Worm (Caenorhabditis elegans) whole organism, L4/young adult: ENCODE data around the gene fbxa-80.

ENCODE experiments used
- W03F9.2 ChIP-seq: fragments of 150-350 bp; optimal IDR thresholded peaks from 2 replicates; lab custom pipeline; 2014; ENCODE audit warnings: missing biosample characterization, missing genetic modification characterization
- dao-5 ChIP-seq: sonication (generic microtip); optimal IDR thresholded peaks from 2 replicates; lab custom pipeline; 2016; ENCODE audit warnings: missing genotype, missing genetic modification characterization, moderate library complexity, missing compliant biosample characterization
- him-1 ChIP-seq: sonication (generic microtip); optimal IDR thresholded peaks from 2 replicates; lab custom pipeline; 2016; ENCODE audit warnings: missing genotype, missing genetic modification reagents, missing genetic modification characterization, missing compliant biosample characterization

fbxa-80 gene

DNA sequence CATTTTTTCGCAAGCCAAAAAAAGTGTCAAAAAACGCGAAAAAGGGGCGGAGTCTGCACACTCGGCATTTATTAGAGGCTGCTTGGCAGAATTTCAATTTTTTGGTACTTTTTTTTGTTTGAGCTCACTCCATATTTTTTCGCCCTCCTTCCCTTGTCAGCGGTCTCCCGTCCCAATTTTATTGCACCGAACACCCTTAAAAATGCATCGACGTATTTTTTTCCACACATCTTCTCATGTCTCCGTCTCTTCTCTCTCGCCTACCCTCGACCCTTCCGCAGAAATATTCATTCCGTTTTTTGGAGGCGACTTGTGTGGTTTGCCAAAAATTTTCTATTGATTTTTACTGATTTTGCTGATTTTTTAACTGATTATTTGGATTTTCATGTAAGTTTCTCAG lies 11.5 kb upstream of the fbxa-80 start, which contains the start of gene Y82E9BL.18:
Y82E9BL.18 (plus strand) TSS at position 301 of the 400 bp plus-strand sequence.
- TF ChIP-seq W03F9.2 (tag; lab: Kevin White, UChicago) (no peak), dao-5 (tag; lab: Kevin White, UChicago) (no peak), him-1 (tag; lab: Kevin White, UChicago) (no peak)

DNA sequence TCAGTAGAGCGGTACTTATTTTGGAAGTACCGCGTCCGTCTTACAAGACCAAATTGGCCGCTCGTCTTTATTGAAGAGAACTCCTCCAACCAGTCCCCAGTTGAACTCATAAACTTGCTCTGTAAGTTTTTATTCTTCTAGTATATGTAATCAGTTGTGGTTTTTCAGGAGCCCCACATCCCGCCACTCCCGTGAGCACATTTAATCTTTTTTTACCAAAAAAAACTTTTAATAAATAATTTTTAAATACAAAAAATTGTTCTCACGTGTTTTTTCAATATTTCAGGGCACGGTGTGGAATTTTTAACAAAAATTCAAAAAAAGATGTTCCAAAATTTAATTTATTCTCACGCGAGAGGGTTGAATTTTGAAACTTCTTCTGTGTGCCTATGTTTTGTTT lies 9.5 kb upstream of the fbxa-80 start, which contains the start of gene fbxa-14:
fbxa-14 (minus strand) TSS at position 101 of the 400 bp plus-strand sequence.
- TF ChIP-seq dao-5 (tag; lab: Kevin White, UChicago): no peak
- no peak for TF ChIP-seq W03F9.2 (tag; lab: Kevin White, UChicago)
- no peak for TF ChIP-seq him-1 (tag; lab: Kevin White, UChicago)

DNA sequence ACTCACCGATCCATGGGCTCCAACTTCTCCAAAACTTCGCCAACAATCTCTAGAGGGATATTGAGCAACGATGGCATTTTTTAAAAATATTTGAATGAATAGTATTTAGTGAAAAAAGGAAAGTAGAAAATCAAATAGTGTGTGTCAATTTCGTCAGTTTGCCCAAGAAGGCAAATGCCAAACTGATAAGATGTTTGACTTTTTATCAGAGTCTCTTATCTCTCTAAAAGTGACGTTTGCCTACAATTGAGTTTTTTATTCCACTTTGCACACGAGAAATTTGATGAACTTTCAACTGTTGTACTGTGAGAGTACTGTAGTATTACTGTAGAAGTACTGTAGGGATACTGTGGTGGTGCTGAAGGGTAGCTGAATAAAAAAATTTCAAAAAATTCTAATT lies 8.5 kb upstream of the fbxa-80 start:
- no peak for TF ChIP-seq dao-5 (tag; lab: Kevin White, UChicago)
- no peak for TF ChIP-seq him-1 (tag; lab: Kevin White, UChicago)
- no peak for TF ChIP-seq W03F9.2 (tag; lab: Kevin White, UChicago)

DNA sequence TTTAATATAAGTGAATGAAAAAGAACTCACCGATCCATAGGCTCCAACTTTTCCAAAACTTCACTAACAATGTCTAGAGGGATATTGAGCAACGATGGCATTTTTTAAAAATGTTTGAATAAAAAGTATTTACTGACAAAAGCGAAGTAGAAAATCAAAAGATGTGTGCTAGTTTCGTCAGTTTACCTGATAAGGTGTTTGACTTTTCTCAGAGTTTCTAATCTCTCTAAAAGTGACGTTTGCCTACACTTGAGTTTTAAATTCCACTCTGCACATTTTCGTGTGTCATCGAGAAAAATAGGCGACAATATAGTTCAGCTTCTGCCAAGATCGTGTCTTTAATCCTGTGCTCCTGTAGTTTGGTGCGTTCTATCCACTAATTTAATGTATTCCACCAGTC lies 6.6 kb upstream of the fbxa-80 start, which contains the start of gene fbxa-15:
fbxa-15 (minus strand) TSS at position 101 of the 400 bp plus-strand sequence.
- TF ChIP-seq W03F9.2 (tag; lab: Kevin White, UChicago): no peak
- TF ChIP-seq dao-5 (tag; lab: Kevin White, UChicago): no peak

DNA sequence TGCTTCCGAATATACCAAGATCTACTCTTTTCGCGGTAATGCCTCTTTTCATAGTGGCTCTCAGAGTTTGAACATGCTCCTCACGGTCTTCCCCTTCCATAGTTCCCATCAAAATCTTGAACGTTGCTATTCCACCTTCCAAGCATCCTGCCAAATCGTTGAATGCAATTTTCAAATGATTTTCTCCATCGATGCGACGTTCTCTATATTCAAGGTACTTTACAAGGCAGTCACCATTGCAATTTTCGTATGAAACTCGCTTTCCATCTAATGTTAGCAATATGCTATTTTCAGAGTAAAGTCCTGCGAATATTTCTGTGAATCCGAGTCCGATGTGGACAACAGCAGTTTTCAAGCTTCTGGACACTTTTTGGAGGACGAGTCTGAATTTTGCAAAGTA lies 727 bp downstream of the fbxa-80 start:
- TF ChIP-seq him-1 (tag; lab: Kevin White, UChicago): no peak
- TF ChIP-seq W03F9.2 (tag; lab: Kevin White, UChicago): no peak
- no peak for TF ChIP-seq dao-5 (tag; lab: Kevin White, UChicago)

DNA sequence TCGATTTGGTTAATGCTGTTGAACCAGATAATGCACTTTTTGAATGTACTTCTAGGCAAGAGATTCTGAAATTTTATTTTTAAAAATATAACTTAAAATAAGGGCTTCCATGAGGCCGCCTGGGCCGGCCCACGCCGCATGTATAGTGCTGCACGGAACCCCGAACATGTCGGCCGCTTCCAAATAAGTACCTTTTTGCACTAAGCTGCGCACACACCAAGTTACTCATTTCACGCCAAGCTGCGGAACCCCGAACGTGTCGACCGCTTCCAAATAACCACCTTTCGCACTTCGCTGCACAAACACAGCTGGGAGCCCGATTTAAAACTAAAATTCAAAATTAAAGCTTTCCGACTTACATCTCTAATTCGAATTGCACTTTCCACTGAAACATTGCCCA lies 3.6 kb downstream of the fbxa-80 start:
- TF ChIP-seq him-1 (tag; lab: Kevin White, UChicago): no peak
- no peak for TF ChIP-seq W03F9.2 (tag; lab: Kevin White, UChicago)
- TF ChIP-seq dao-5 (tag; lab: Kevin White, UChicago): no peak

DNA sequence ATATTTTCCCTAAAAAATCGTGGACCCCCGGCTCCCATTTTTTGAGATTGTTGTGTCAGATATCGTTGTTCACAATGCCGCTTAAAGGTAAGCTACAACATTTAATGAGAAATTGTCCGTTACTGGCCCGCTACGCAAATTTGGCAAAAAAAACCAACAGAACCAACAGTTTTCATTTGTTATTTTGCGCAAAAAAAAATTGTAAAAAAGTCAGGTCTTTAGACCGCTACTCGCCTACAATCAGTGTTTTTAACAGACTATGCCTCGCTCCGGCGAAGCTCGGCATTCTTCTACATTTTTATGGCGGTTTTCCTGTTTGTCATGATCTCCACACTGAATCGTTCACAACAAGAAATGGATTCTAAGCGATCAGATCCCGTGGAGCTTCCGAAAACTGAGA lies 6.1 kb downstream of the fbxa-80 start, which contains the start of gene Y82E9BL.12:
Y82E9BL.12 (plus strand) TSS at position 301 of the 400 bp plus-strand sequence.
- no peak for TF ChIP-seq dao-5 (tag; lab: Kevin White, UChicago)

DNA sequence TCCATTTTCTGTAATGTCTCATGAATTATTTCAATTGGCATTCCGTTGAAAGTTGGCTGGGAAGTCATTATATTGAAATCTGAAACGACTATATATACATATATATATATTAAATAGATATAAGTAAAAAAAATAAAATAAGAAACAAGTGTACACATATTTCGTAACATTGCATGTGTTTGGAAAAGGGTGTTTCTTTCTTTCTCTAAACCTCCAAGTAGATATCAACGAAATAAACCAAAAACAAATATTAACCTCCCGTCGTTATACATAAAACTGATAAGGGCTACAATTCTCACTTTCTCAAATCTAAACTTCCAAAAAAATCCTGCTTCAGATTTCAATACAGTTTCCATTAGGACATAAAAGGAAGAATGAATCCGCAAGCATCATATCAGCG lies 6.8 kb downstream of the fbxa-80 start, which contains the start of gene fbxa-79:
fbxa-79 (minus strand) TSS at position 86 of the 400 bp plus-strand sequence.
- TF ChIP-seq dao-5 (tag; lab: Kevin White, UChicago) (no peak), W03F9.2 (tag; lab: Kevin White, UChicago) (no peak), him-1 (tag; lab: Kevin White, UChicago) (no peak)

DNA sequence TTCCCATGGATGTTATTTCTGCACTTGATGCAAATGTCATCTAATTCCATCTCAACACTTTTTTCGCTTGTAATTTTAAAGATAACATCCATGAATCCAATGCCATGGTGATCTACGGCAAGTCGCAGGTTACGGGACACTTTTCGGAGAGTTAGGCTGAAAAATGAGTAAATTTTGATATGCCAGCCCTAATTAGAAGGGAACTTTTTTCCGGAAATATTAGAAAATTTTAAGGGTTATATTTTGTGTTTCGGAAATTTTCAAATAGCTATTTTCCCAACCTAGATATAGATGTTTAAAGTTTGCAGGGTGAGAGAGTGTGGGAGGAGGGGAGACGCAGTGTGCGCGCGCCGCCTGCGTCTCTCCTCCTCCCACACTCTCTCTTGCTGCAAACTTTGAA lies 7.7 kb downstream of the fbxa-80 start:
- no peak for TF ChIP-seq him-1 (tag; lab: Kevin White, UChicago)
- TF ChIP-seq W03F9.2 (tag; lab: Kevin White, UChicago): no peak
- no peak for TF ChIP-seq dao-5 (tag; lab: Kevin White, UChicago)

DNA sequence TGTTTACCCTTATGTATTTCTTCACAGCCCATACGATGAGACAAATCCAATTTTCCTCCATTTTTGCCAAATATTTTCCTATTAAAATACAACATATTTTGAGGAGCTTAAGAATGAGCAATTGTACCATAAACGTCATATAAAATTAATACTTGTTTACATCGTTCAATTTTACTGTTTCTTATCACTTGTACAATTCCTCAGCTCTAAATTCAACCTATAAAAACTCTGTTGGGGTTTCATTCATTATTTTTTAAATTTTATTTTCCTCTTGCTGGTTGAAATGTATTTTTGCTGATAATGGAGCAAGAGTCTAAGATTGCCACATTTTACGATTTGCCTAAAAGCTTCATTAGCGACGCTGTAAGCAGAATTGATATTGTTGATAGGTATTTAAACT lies 11.6 kb downstream of the fbxa-80 start, which contains the start of gene fbxa-75:
fbxa-75 (plus strand) TSS at position 301 of the 400 bp plus-strand sequence.
- TF ChIP-seq dao-5 (tag; lab: Kevin White, UChicago) (no peak), him-1 (tag; lab: Kevin White, UChicago) (no peak), W03F9.2 (tag; lab: Kevin White, UChicago) (no peak)

DNA sequence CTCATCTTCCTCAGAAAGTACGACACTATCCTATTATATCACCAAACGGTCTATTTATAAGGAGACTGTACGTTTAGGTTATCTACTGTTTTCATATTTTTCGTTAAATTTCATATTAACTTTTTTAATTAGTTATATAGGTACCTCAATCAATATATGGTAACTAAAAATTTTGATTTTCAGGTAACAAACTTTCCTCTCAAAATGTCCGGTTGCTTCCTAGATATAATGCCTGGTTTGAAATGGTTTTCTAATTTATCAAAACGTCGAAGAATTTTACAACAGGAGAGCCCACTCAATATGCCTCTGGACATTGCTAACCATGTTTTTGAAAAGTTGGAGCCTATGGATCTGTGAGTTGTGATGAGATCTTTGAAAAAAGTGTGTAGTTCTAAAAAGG lies 17.4 kb downstream of the fbxa-80 start, which contains the start of gene fbxa-28:
fbxa-28 (plus strand) TSS at position 301 of the 400 bp plus-strand sequence.
- TF ChIP-seq him-1 (tag; lab: Kevin White, UChicago) (no peak), dao-5 (tag; lab: Kevin White, UChicago) (no peak), W03F9.2 (tag; lab: Kevin White, UChicago) (no peak)

DNA sequence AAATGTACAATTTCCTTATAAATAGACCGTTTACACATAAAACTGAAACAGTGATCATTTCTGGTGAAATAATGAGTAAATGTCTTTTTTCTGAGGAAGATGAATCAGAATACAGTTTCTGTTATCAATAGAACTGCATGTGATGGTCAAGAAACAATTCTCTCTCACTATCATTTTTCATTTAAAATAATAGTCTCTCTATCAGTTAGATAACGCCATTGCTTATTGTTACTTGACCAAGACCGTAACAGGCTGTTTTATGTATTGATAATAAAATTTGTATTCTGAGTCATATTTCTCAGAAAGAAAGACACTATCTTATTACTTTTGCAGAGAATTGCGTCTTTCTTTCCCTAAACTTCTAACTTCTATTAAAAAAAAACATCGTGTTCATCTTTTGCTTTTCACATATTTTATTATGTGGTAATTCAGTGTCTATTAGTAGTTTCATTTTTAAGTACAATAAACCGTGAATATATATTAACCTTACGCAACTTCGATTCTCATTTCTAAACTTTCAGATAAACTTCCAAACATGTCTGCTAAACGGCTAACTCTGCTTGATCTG lies 19.8 kb downstream of the fbxa-80 start, which contains the start of gene fbxa-35:
fbxa-35 (plus strand) TSS at position 518 of the 568 bp plus-strand sequence.
- TF ChIP-seq W03F9.2 (tag; lab: Kevin White, UChicago): no peak
- TF ChIP-seq him-1 (tag; lab: Kevin White, UChicago): no peak
- no peak for TF ChIP-seq dao-5 (tag; lab: Kevin White, UChicago)

DNA sequence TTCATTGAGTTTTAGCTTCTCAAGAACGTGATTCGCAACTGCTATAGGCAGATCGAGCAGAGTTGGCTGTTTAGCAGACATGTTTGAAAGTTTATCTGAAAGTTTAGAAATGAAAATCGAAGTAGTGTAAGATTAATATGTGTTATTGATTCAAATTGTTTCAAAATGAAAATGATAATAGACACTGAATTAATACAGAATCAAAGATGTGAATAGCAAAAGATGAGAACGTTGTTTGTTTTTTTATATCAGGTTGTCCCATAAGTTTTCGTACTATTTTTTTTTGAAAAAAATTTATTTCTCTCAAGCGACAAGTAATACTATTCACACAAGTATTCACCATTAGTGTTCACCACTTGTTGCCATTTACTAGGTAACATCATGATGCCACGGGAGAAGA lies 21.9 kb downstream of the fbxa-80 start, which contains the start of gene fbxa-36:
fbxa-36 (minus strand) TSS at position 101 of the 400 bp plus-strand sequence.
- TF ChIP-seq him-1 (tag; lab: Kevin White, UChicago) (no peak), dao-5 (tag; lab: Kevin White, UChicago) (no peak), W03F9.2 (tag; lab: Kevin White, UChicago) (no peak)

DNA sequence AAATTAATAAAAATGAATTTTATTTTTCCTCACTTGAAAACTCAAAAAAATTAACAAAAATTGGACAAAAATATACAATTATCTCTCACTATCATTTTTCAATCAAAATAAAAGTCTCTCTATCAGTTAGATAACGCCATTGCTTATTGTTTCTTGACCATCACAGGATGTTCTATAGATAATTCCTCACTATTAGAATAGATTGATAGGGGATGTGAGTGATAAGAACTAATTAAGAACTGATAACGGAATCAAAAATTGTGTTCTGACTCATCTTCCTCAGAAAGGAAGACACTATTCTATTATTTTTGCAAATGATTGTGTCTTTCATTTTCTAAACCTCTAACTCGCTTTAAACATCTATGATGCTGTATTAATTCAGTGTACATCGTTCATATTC lies 25.9 kb downstream of the fbxa-80 start:
- TF ChIP-seq W03F9.2 (tag; lab: Kevin White, UChicago) (no peak), him-1 (tag; lab: Kevin White, UChicago) (no peak), dao-5 (tag; lab: Kevin White, UChicago) (no peak)
